Worm (Caenorhabditis elegans): Measurements from ENCODE around the gene Y55F3AR.2.

- TF ChIP-seq ztf-29 (GFP tag; IDR thresholded peaks at IDR 0.05) (no peak), klf-2 (GFP tag; conservative IDR thresholded peaks at IDR 0.05) (no peak)
Measured at ce11 chrIV:1068730-1069244, 25.6 kb upstream of the Y55F3AR.2 start.
